Worm (Caenorhabditis elegans) whole organism, L4 larva: Measurements from ENCODE around the gene sphr-1.

Source experiments
- ceh-32 ChIP-seq: sonication (generic microtip); optimal IDR thresholded peaks from 2 replicates; lab custom pipeline; 2016; ENCODE audit warnings: mild to moderate bottlenecking, missing genetic modification characterization, missing compliant biosample characterization; ENCODE audit not compliant: poor library complexity
- nhr-76 ChIP-seq: fragments of 150-350 bp; optimal IDR thresholded peaks from 2 replicates; lab custom pipeline; 2014; ENCODE audit warnings: missing biosample characterization, missing genetic modification characterization
- pha-4 ChIP-seq, 2 experiments: fragments of 150-350 bp in 1 of 2; fragments of 200-800 bp in 1 of 2; sonication (Bioruptor generic) in 1 of 2; IDR thresholded peaks in 1 of 2; optimal IDR thresholded peaks in 1 of 2; 2 replicates each; pipeline versions ENCODE4 v1.3.6 to Lab custom; 2014 to 2022; ENCODE audit warnings: missing genetic modification characterization in 2 of 2, missing genetic modification reagents in 2 of 2, missing biosample characterization in 1 of 2, missing compliant biosample characterization in 1 of 2

- TF ChIP-seq pha-4 (GFP tag; IDR thresholded peaks at IDR 0.05; lab: Robert Waterston, UW) (no peak), pha-4 (tag; optimal IDR thresholded peaks at IDR 0.05; lab: Kevin White, UChicago) (no peak), nhr-76 (no peak), ceh-32 (tag; lab: Kevin White, UChicago) (no peak)
Measured at ce11 chrV:9186028-9186427, 5.4 kb upstream of the sphr-1 start.
